Fruit fly (Drosophila melanogaster) S2 (cell line): ENCODE measurements around the gene CG8774.

Experiments used
- CG8478 ChIP-seq: fragments of >200 bp; optimal IDR thresholded peaks from 2 replicates; lab custom pipeline; 2018
- CTCF ChIP-seq, 2 experiments: fragments of >200 bp; optimal IDR thresholded peaks; 2 replicates each; lab custom pipeline; 2018

- TF ChIP-seq CG8478 (lab: Kevin White, UChicago) (no peak), CTCF (optimal IDR thresholded peaks at IDR 0.05; lab: Kevin White, UChicago) (no peak)
Measured at dm6 chr3R:13279419-13279818, 19.1 kb upstream of the CG8774 start, which contains the start of gene CG8630.
